Worm (Caenorhabditis elegans) whole organism, young adult: Measurements from ENCODE around the gene inso-1.

Experiments
- B0336.3 ChIP-seq: fragments of 200-800 bp; sonication (Bioruptor generic); IDR thresholded peaks from 2 replicates; pipeline ENCODE4 v1.3.6; 2022; ENCODE audit warnings: missing genetic modification characterization, missing compliant biosample characterization
- F22D6.2 ChIP-seq: sonication (generic microtip); optimal IDR thresholded peaks from 2 replicates; lab custom pipeline; 2016; ENCODE audit warnings: mild to moderate bottlenecking, missing genetic modification characterization, missing compliant biosample characterization
- F37B4.10 ChIP-seq: fragments of 200-800 bp; sonication (Bioruptor generic); IDR thresholded peaks from 2 replicates; pipeline ENCODE4 v1.3.6; 2022; ENCODE audit warnings: missing genetic modification characterization, missing compliant biosample characterization
- F39B2.1 ChIP-seq: fragments of 200-800 bp; sonication (Bioruptor generic); IDR thresholded peaks from 2 replicates; pipeline ENCODE4 v1.3.6; 2022; ENCODE audit warnings: missing genetic modification reagents, missing genetic modification characterization, missing compliant biosample characterization
- F52B5.7 ChIP-seq: sonication (generic microtip); optimal IDR thresholded peaks from 2 replicates; lab custom pipeline; 2016; ENCODE audit warnings: mild to moderate bottlenecking, missing genetic modification characterization, missing compliant biosample characterization
- F55B11.4 ChIP-seq: sonication (generic microtip); optimal IDR thresholded peaks from 2 replicates; lab custom pipeline; 2016; ENCODE audit warnings: missing compliant biosample characterization, missing genetic modification characterization, borderline replicate concordance; ENCODE audit not compliant: insufficient read depth
- K12H6.12 ChIP-seq: fragments of 200-800 bp; sonication (Bioruptor generic); optimal IDR thresholded peaks from 2 replicates; lab custom pipeline; 2018; ENCODE audit warnings: mild to moderate bottlenecking, missing genetic modification characterization, missing compliant biosample characterization
- T26A5.8 ChIP-seq: sonication (generic microtip); optimal IDR thresholded peaks from 2 replicates; lab custom pipeline; 2016; ENCODE audit warnings: missing genetic modification characterization, missing compliant biosample characterization
- Y56A3A.18 ChIP-seq: fragments of 200-800 bp; sonication (Bioruptor generic); IDR thresholded peaks from 2 replicates; pipeline ENCODE4 v1.3.6; 2022; ENCODE audit warnings: missing genetic modification reagents, missing genetic modification characterization, missing compliant biosample characterization
- Y95B8A.8 ChIP-seq: fragments of 200-800 bp; sonication (Bioruptor generic); IDR thresholded peaks from 2 replicates; pipeline ENCODE4 v1.3.6; 2022; ENCODE audit warnings: missing genetic modification reagents, missing genetic modification characterization, missing compliant biosample characterization
- ZK185.1 ChIP-seq: sonication (generic microtip); optimal IDR thresholded peaks from 2 replicates; lab custom pipeline; 2016; ENCODE audit warnings: mild to moderate bottlenecking, missing genetic modification characterization, missing compliant biosample characterization; ENCODE audit not compliant: poor library complexity, severe bottlenecking
- ama-1 ChIP-seq, 3 experiments: fragments of 150-350 bp in 1 of 3; sonication (generic microtip) in 2 of 3; optimal IDR thresholded peaks; 2 replicates each; lab custom pipeline; 2014 to 2018; ENCODE audit warnings: missing biosample characterization in 2 of 3, missing genetic modification characterization in 2 of 3, missing genetic modification reagents in 2 of 3
- atf-7 ChIP-seq: sonication (generic microtip); optimal IDR thresholded peaks from 2 replicates; lab custom pipeline; 2017; ENCODE audit warnings: mild to moderate bottlenecking, missing genetic modification characterization, missing compliant biosample characterization
- athp-1 ChIP-seq: sonication (generic microtip); optimal IDR thresholded peaks from 2 replicates; lab custom pipeline; 2017; ENCODE audit warnings: mild to moderate bottlenecking, missing genetic modification characterization, missing compliant biosample characterization
- attf-5 ChIP-seq: fragments of 200-800 bp; sonication (Bioruptor generic); optimal IDR thresholded peaks from 2 replicates; lab custom pipeline; 2018; ENCODE audit warnings: mild to moderate bottlenecking, missing genetic modification characterization, missing compliant biosample characterization
- ccch-3 ChIP-seq: fragments of 200-800 bp; sonication (Bioruptor generic); optimal IDR thresholded peaks from 2 replicates; lab custom pipeline; 2018; ENCODE audit warnings: mild to moderate bottlenecking, missing genetic modification characterization, missing compliant biosample characterization
- ceh-40 ChIP-seq: fragments of 200-800 bp; sonication (Bioruptor generic); IDR thresholded peaks from 2 replicates; pipeline ENCODE4 v1.3.6; 2022; ENCODE audit warnings: missing genetic modification characterization, missing compliant biosample characterization
- chd-7 ChIP-seq: sonication (generic microtip); optimal IDR thresholded peaks from 2 replicates; lab custom pipeline; 2016; ENCODE audit warnings: mild to moderate bottlenecking, missing genetic modification characterization, moderate library complexity, missing compliant biosample characterization
- dox-1 ChIP-seq: fragments of 200-800 bp; sonication (Bioruptor generic); IDR thresholded peaks from 2 replicates; pipeline ENCODE4 v1.3.6; 2022; ENCODE audit warnings: missing genetic modification reagents, missing genetic modification characterization, missing compliant biosample characterization
- dpl-1 ChIP-seq: fragments of 150-350 bp; optimal IDR thresholded peaks from 2 replicates; lab custom pipeline; 2014; ENCODE audit warnings: missing biosample characterization, missing genetic modification reagents, missing genetic modification characterization
- egl-18 ChIP-seq: fragments of 200-800 bp; sonication (Bioruptor generic); IDR thresholded peaks from 2 replicates; pipeline ENCODE4 v1.3.6; 2022; ENCODE audit warnings: missing genetic modification reagents, missing genetic modification characterization, missing compliant biosample characterization
- ekl-4 ChIP-seq: fragments of 200-800 bp; sonication (Bioruptor generic); IDR thresholded peaks from 2 replicates; pipeline ENCODE4 v1.3.6; 2022; ENCODE audit warnings: missing genetic modification reagents, missing genetic modification characterization, missing compliant biosample characterization
- hmg-20 ChIP-seq: fragments of 200-800 bp; sonication (Bioruptor generic); IDR thresholded peaks from 2 replicates; pipeline ENCODE4 v1.3.6; 2022; ENCODE audit warnings: missing genetic modification reagents, missing genetic modification characterization, missing compliant biosample characterization
- hsf-1 ChIP-seq: fragments of 200-800 bp; sonication (Bioruptor generic); IDR thresholded peaks from 2 replicates; pipeline ENCODE4 v1.3.6; 2022; ENCODE audit warnings: missing genetic modification reagents, missing genetic modification characterization, missing compliant biosample characterization
- lin-26 ChIP-seq: fragments of 200-800 bp; sonication (Bioruptor generic); IDR thresholded peaks from 2 replicates; pipeline ENCODE4 v1.3.6; 2022; ENCODE audit warnings: missing genetic modification reagents, missing genetic modification characterization, missing compliant biosample characterization
- lin-40 ChIP-seq: sonication (generic microtip); optimal IDR thresholded peaks from 2 replicates; lab custom pipeline; 2016; ENCODE audit warnings: missing genetic modification characterization, mild to moderate bottlenecking, missing compliant biosample characterization, missing genotype, missing genetic modification reagents
- lir-1 ChIP-seq: fragments of 200-800 bp; sonication (Bioruptor generic); conservative IDR thresholded peaks from 2 replicates; pipeline ENCODE4 v1.3.6; 2022; ENCODE audit warnings: missing genetic modification reagents, missing genetic modification characterization, missing compliant biosample characterization
- mcd-1 ChIP-seq: fragments of 200-800 bp; sonication (Bioruptor generic); IDR thresholded peaks from 2 replicates; pipeline ENCODE4 v1.3.6; 2022; ENCODE audit warnings: missing genetic modification reagents, missing genetic modification characterization, missing compliant biosample characterization
- nfya-1 ChIP-seq: sonication (generic microtip); optimal IDR thresholded peaks from 2 replicates; lab custom pipeline; 2017; ENCODE audit warnings: antibody characterized with exemption, missing compliant biosample characterization, missing genetic modification characterization, borderline replicate concordance; ENCODE audit not compliant: insufficient read depth
- nfyb-1 ChIP-seq: fragments of 200-800 bp; sonication (Bioruptor generic); IDR thresholded peaks from 2 replicates; pipeline ENCODE4 v1.3.6; 2022; ENCODE audit warnings: missing genetic modification reagents, missing genetic modification characterization, missing compliant biosample characterization
- nhr-179 ChIP-seq: sonication (generic microtip); optimal IDR thresholded peaks from 2 replicates; lab custom pipeline; 2016; ENCODE audit warnings: mild to moderate bottlenecking, missing genetic modification characterization, missing compliant biosample characterization
- nhr-80 ChIP-seq: sonication (generic microtip); optimal IDR thresholded peaks from 2 replicates; lab custom pipeline; 2016; ENCODE audit warnings: missing genetic modification characterization, missing compliant biosample characterization
- repo-1 ChIP-seq: sonication (generic microtip); optimal IDR thresholded peaks from 2 replicates; lab custom pipeline; 2017; ENCODE audit warnings: mild to moderate bottlenecking, missing genetic modification characterization, missing compliant biosample characterization
- sdz-38 ChIP-seq: sonication (generic microtip); optimal IDR thresholded peaks from 2 replicates; lab custom pipeline; 2016; ENCODE audit warnings: missing genotype, missing genetic modification characterization, missing compliant biosample characterization
- snpc-1.3 ChIP-seq: sonication (generic microtip); optimal IDR thresholded peaks from 2 replicates; lab custom pipeline; 2017; ENCODE audit warnings: missing genetic modification characterization, mild to moderate bottlenecking, missing compliant biosample characterization, antibody characterized with exemption, moderate library complexity, missing genotype, missing genetic modification reagents; ENCODE audit not compliant: insufficient read depth
- sptf-2 ChIP-seq: fragments of 200-800 bp; sonication (Bioruptor generic); optimal IDR thresholded peaks from 2 replicates; lab custom pipeline; 2018; ENCODE audit warnings: mild to moderate bottlenecking, missing genetic modification characterization, missing compliant biosample characterization
- tbx-9 ChIP-seq: sonication (generic microtip); optimal IDR thresholded peaks from 2 replicates; lab custom pipeline; 2016; ENCODE audit warnings: borderline replicate concordance, missing genetic modification characterization, inconsistent platforms, missing compliant biosample characterization
- unc-130 ChIP-seq: sonication (generic microtip); optimal IDR thresholded peaks from 2 replicates; lab custom pipeline; 2016; ENCODE audit warnings: missing genetic modification reagents, missing genetic modification characterization, missing compliant biosample characterization
- unc-62 ChIP-seq: fragments of 150-350 bp; optimal IDR thresholded peaks from 2 replicates; lab custom pipeline; 2014; ENCODE audit warnings: missing biosample characterization, missing genetic modification reagents, missing genetic modification characterization
- zfh-2 ChIP-seq: fragments of 200-800 bp; sonication (Bioruptor generic); conservative IDR thresholded peaks from 2 replicates; pipeline ENCODE4 v1.3.6; 2022; ENCODE audit warnings: missing genetic modification reagents, missing genetic modification characterization, missing compliant biosample characterization
- zim-3 ChIP-seq: sonication (generic microtip); optimal IDR thresholded peaks from 2 replicates; lab custom pipeline; 2017; ENCODE audit warnings: mild to moderate bottlenecking, missing genetic modification characterization, moderate library complexity, missing compliant biosample characterization
- ztf-18 ChIP-seq: sonication (generic microtip); optimal IDR thresholded peaks from 2 replicates; lab custom pipeline; 2016; ENCODE audit warnings: missing genotype, mild to moderate bottlenecking, missing genetic modification characterization, missing compliant biosample characterization

inso-1 gene

DNA sequence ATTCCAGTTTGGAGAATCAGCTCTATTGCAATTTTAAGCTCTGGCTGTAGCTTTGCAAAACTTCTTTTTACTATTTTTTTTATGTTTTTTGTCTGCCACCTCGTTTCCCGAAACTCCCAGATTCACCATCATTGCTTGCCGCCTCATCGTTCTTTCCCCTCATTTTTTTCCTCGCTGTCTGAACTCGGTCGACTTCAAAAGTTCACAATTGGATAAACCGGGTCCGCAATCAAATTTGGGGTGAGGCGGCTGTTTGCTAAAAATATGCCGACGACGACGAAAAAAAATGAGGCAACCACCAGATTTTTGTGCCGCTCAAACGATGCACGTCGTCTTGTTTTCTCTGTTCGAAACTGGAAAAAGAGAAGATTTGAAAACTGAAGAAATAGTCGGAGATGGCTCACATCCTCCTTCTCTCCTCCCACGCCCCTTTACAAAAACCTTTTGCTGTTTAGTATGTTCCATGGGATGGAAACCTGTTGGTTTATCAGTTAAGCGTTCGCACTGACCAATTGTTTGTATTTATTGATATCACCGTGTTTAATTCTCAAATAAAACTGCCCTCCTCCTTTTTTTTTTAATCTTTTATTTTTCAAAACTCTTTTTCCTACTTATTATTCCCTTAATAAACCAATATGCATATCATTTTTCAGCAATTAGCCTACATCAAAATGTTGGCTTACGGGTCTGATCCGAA, 5.2 kb upstream of the inso-1 start, which contains the start of gene dop-4:
Gene dop-4 (plus strand): TSS at position 647 of the 697 bp plus-strand sequence.
- TF ChIP-seq F55B11.4 (tag; lab: Kevin White, UChicago): no peak
- TF ChIP-seq nhr-80 (tag; lab: Kevin White, UChicago): no peak
- TF ChIP-seq ztf-18 (tag; lab: Kevin White, UChicago): no peak
- TF ChIP-seq atf-7 (tag; lab: Kevin White, UChicago): no peak
- TF ChIP-seq, all 124 proteins: peak for 0

DNA sequence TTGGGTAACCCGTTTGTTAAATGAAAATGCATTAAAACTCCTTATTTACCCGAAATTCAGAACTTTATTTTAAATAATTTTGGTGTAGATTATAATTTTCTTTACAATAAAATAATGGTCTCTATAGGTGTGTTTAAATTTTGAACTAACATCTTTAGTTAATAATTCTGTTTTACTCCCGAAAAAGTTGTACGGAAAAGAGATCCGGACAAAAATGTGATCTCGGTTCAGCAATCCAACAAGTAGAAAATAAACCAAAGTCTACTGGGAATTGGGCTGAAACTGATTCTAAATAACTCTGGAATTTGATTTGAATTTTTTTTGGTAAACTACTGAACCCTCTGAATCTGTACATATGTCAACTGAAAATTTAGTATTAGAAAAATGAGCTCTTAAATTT, 4.2 kb upstream of the inso-1 start:
- TF ChIP-seq egl-18: no peak
- no peak for TF ChIP-seq chd-7 (tag; lab: Kevin White, UChicago)
- no peak for TF ChIP-seq dpl-1 (GFP tag; lab: Kevin White, UChicago)
- no peak for TF ChIP-seq B0336.3 (GFP tag; lab: Robert Waterston, UW)
- no peak for TF ChIP-seq zim-3 (tag; lab: Kevin White, UChicago)
- TF ChIP-seq hsf-1 (GFP tag; lab: Robert Waterston, UW): no peak
- TF ChIP-seq, all 124 proteins: peak for 0

DNA sequence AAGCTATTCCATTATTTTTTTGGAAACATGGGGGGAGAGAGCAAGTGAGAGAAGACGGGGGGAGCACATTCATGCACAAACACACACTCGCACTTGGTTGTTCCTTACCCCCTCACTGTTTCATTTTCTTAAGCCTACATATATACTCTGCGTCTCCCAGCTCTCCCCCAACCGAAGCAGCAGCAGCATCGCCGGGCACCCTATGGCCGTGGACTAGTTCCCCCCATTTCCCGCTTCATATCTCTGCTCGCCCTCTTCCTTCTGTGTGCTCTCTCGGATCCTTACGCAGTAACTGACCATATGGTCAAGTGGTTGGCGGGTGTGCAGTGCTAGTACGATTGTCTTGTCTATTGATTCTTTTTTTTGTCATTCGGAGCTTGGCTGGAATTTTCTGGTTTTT, 2.3 kb downstream of the inso-1 start:
- TF ChIP-seq tbx-9 (tag; lab: Kevin White, UChicago) (no peak), F55B11.4 (tag; lab: Kevin White, UChicago) (no peak), nfyb-1 (GFP tag; lab: Robert Waterston, UW) (peak; percentile 76), attf-5 (GFP tag; lab: Kevin White, UChicago) (peak; percentile 72), chd-7 (tag; lab: Kevin White, UChicago) (peak; percentile 36), sptf-2 (GFP tag; lab: Kevin White, UChicago) (no peak), lin-26 (GFP tag; lab: Robert Waterston, UW) (no peak), hsf-1 (GFP tag; lab: Robert Waterston, UW) (no peak), mcd-1 (GFP tag; lab: Robert Waterston, UW) (peak; percentile 58), ZK185.1 (tag; lab: Kevin White, UChicago) (no peak), ccch-3 (GFP tag; lab: Kevin White, UChicago) (no peak), unc-62 (GFP tag; lab: Kevin White, UChicago) (no peak), hmg-20 (GFP tag; lab: Robert Waterston, UW) (0 out of 2 replicates have a peak, but pooled peaks have one; percentile 25), F52B5.7 (no peak), F37B4.10 (no peak), B0336.3 (GFP tag; lab: Robert Waterston, UW) (peak; percentile 50; the same call in 1 of the 2 replicates), lir-1 (GFP tag; lab: Robert Waterston, UW) (peak; percentile 61), ztf-18 (tag; lab: Kevin White, UChicago) (peak; percentile 38), athp-1 (peak; percentile 24), F22D6.2 (tag; lab: Kevin White, UChicago) (no peak), K12H6.12 (peak; percentile 81), ceh-40 (GFP tag; lab: Robert Waterston, UW) (no peak), F39B2.1 (GFP tag; lab: Robert Waterston, UW) (no peak), nfya-1 (no peak), Y56A3A.18 (peak; percentile 81; the same call in 1 of the 2 replicates), repo-1 (peak; percentile 30), sdz-38 (tag; lab: Kevin White, UChicago) (no peak), nhr-80 (tag; lab: Kevin White, UChicago) (peak; percentile 89), unc-130 (GFP tag; lab: Kevin White, UChicago) (no peak), zfh-2 (GFP tag; lab: Robert Waterston, UW) (peak; percentile 97), ekl-4 (0 out of 2 replicates have a peak, but pooled peaks have one; percentile 31), dpl-1 (GFP tag; lab: Kevin White, UChicago) (no peak), nhr-179 (tag; lab: Kevin White, UChicago) (no peak), T26A5.8 (tag; lab: Kevin White, UChicago) (peak; percentile 15), Y95B8A.8 (GFP tag; lab: Robert Waterston, UW) (no peak), lin-40 (tag; lab: Kevin White, UChicago) (peak; percentile 42), ama-1 (optimal IDR thresholded peaks at IDR 0.05; lab: Kevin White, UChicago) (no peak), ama-1 (GFP tag; optimal IDR thresholded peaks at IDR 0.05; lab: Kevin White, UChicago) (no peak), snpc-1.3 (tag; lab: Kevin White, UChicago) (no peak), dox-1 (GFP tag; lab: Robert Waterston, UW) (peak; percentile 90)
